Fruit fly (Drosophila melanogaster) S2 (cell line): ENCODE measurements around the gene Mtr3.

ENCODE experiments used
- CG8478 ChIP-seq: fragments of >200 bp; optimal IDR thresholded peaks from 2 replicates; lab custom pipeline; 2018
- CTCF ChIP-seq, 2 experiments: fragments of >200 bp; optimal IDR thresholded peaks; 2 replicates each; lab custom pipeline; 2018

- TF ChIP-seq CG8478 (no peak), CTCF (optimal IDR thresholded peaks at IDR 0.05; lab: Kevin White, UChicago) (no peak)
Observed at dm6 chr3L:19869698-19870097, 43.8 kb downstream of the Mtr3 start.
